Fruit fly (Drosophila melanogaster) whole organism, prepupa: ENCODE measurements around the gene CG17104.

Experiments
- CG11294 ChIP-seq: fragments of 200-800 bp; sonication (Bioruptor generic); IDR thresholded peaks from 2 replicates; pipeline ENCODE4 v1.3.6; 2022; ENCODE audit warnings: missing biosample characterization, missing genetic modification characterization
- CG15336 ChIP-seq: fragments of 200-800 bp; sonication (Bioruptor generic); IDR thresholded peaks from 2 replicates; pipeline ENCODE4 v1.3.6; 2022; ENCODE audit warnings: missing biosample characterization, missing genetic modification characterization
- CG1621 ChIP-seq: fragments of 200-800 bp; sonication (Bioruptor generic); optimal IDR thresholded peaks from 3 replicates; lab custom pipeline; 2018; ENCODE audit warnings: missing biosample characterization, mild to moderate bottlenecking, missing genetic modification characterization
- CG31627 ChIP-seq: fragments of 200-800 bp; sonication (Bioruptor generic); optimal IDR thresholded peaks from 3 replicates; lab custom pipeline; 2016; ENCODE audit warnings: missing biosample characterization, missing genetic modification characterization
- CG32006 ChIP-seq: fragments of 200-800 bp; sonication (Bioruptor generic); optimal IDR thresholded peaks from 3 replicates; lab custom pipeline; 2017; ENCODE audit warnings: missing biosample characterization, mild to moderate bottlenecking, missing genetic modification characterization
- CG3919 ChIP-seq: fragments of 200-800 bp; sonication (Bioruptor generic); optimal IDR thresholded peaks from 3 replicates; lab custom pipeline; 2016; ENCODE audit warnings: missing biosample characterization, missing genetic modification characterization
- CG4318 ChIP-seq: fragments of 200-800 bp; sonication (Bioruptor generic); optimal IDR thresholded peaks from 3 replicates; lab custom pipeline; 2017; ENCODE audit warnings: missing biosample characterization, mild to moderate bottlenecking, missing genetic modification characterization
- CG6163 ChIP-seq: fragments of 200-800 bp; sonication (Bioruptor generic); IDR thresholded peaks from 3 replicates; pipeline ENCODE4 v1.3.6; 2022; ENCODE audit warnings: missing biosample characterization, missing genetic modification characterization
- CG6276 ChIP-seq: fragments of 200-800 bp; sonication (Bioruptor generic); optimal IDR thresholded peaks from 2 replicates; lab custom pipeline; 2017; ENCODE audit warnings: missing biosample characterization, mild to moderate bottlenecking, missing genetic modification characterization
- CG7368 ChIP-seq: fragments of 200-800 bp; sonication (Bioruptor generic); optimal IDR thresholded peaks from 3 replicates; lab custom pipeline; 2016; ENCODE audit warnings: missing biosample characterization, missing genetic modification characterization
- CG8119 ChIP-seq: fragments of 200-800 bp; sonication (Bioruptor generic); IDR thresholded peaks from 3 replicates; pipeline ENCODE4 v1.3.6; 2022; ENCODE audit warnings: missing biosample characterization, missing genetic modification characterization
- CG9139 ChIP-seq: fragments of 200-800 bp; sonication (Bioruptor generic); optimal IDR thresholded peaks from 3 replicates; lab custom pipeline; 2017; ENCODE audit warnings: missing biosample characterization, mild to moderate bottlenecking, missing genetic modification characterization
- Eip78C ChIP-seq: fragments of 200-800 bp; sonication (Bioruptor generic); peaks from one replicate; lab custom pipeline; 2016; ENCODE audit warnings: missing biosample characterization, missing genetic modification characterization
- Ets96B ChIP-seq: fragments of 200-800 bp; optimal IDR thresholded peaks from 2 replicates; lab custom pipeline; 2019; ENCODE audit warnings: missing biosample characterization, mild to moderate bottlenecking, missing genetic modification characterization, moderate library complexity
- Gug ChIP-seq: fragments of 200-800 bp; sonication (Bioruptor generic); IDR thresholded peaks from 2 replicates; pipeline ENCODE4 v1.3.6; 2022; ENCODE audit warnings: missing biosample characterization, missing genetic modification characterization
- Hr38 ChIP-seq: sonication (Bioruptor generic); optimal IDR thresholded peaks from 2 replicates; lab custom pipeline; 2016; ENCODE audit warnings: missing biosample characterization, missing genetic modification characterization
- Hr39 ChIP-seq: fragments of 200-800 bp; sonication (Bioruptor generic); optimal IDR thresholded peaks from 2 replicates; lab custom pipeline; 2016; ENCODE audit warnings: missing biosample characterization, missing genetic modification characterization
- Hr4 ChIP-seq: fragments of 200-800 bp; sonication (Bioruptor generic); optimal IDR thresholded peaks from 3 replicates; lab custom pipeline; 2016; ENCODE audit warnings: missing biosample characterization, missing genetic modification characterization
- Met ChIP-seq: fragments of 200-800 bp; sonication (Bioruptor generic); optimal IDR thresholded peaks from 3 replicates; lab custom pipeline; 2016; ENCODE audit warnings: missing biosample characterization, missing genetic modification characterization
- OdsH ChIP-seq: fragments of 200-800 bp; sonication (Bioruptor generic); optimal IDR thresholded peaks from 3 replicates; lab custom pipeline; 2016; ENCODE audit warnings: missing biosample characterization, missing genetic modification characterization
- Sox14 ChIP-seq: fragments of 200-800 bp; sonication (Bioruptor generic); optimal IDR thresholded peaks from 3 replicates; lab custom pipeline; 2016; ENCODE audit warnings: missing biosample characterization, missing genetic modification characterization
- acj6 ChIP-seq: fragments of 200-800 bp; sonication (Bioruptor generic); optimal IDR thresholded peaks from 3 replicates; lab custom pipeline; 2016; ENCODE audit warnings: missing biosample characterization, missing genetic modification characterization
- cyc ChIP-seq: fragments of 200-800 bp; sonication (Bioruptor generic); optimal IDR thresholded peaks from 3 replicates; lab custom pipeline; 2016; ENCODE audit warnings: missing biosample characterization, missing genetic modification characterization
- dac ChIP-seq: fragments of 200-800 bp; sonication (Bioruptor generic); optimal IDR thresholded peaks from 2 replicates; lab custom pipeline; 2017; ENCODE audit warnings: missing biosample characterization, mild to moderate bottlenecking, missing genetic modification characterization
- dsx ChIP-seq: fragments of 200-800 bp; optimal IDR thresholded peaks from 3 replicates; lab custom pipeline; 2019; ENCODE audit warnings: missing biosample characterization, mild to moderate bottlenecking, missing genetic modification characterization, moderate library complexity; ENCODE audit not compliant: poor library complexity, severe bottlenecking
- eg ChIP-seq: fragments of 200-800 bp; sonication (Bioruptor generic); IDR thresholded peaks from 3 replicates; pipeline ENCODE4 v1.3.6; 2022; ENCODE audit warnings: missing biosample characterization, missing genetic modification characterization
- fkh ChIP-seq: fragments of 200-800 bp; sonication (Bioruptor generic); optimal IDR thresholded peaks from 3 replicates; lab custom pipeline; 2017; ENCODE audit warnings: missing biosample characterization, mild to moderate bottlenecking, missing genetic modification characterization, moderate library complexity
- lz ChIP-seq: fragments of 200-800 bp; sonication (Bioruptor generic); optimal IDR thresholded peaks from 3 replicates; lab custom pipeline; 2016; ENCODE audit warnings: missing biosample characterization, missing genetic modification characterization
- net ChIP-seq: fragments of 200-800 bp; sonication (Bioruptor generic); optimal IDR thresholded peaks from 3 replicates; lab custom pipeline; 2016; ENCODE audit warnings: missing biosample characterization, missing genetic modification characterization
- pdm3 ChIP-seq: fragments of 200-800 bp; sonication (Bioruptor generic); optimal IDR thresholded peaks from 3 replicates; lab custom pipeline; 2016; ENCODE audit warnings: missing biosample characterization, missing genetic modification characterization
- salr ChIP-seq, 2 experiments: fragments of 200-800 bp; sonication (Bioruptor generic); optimal IDR thresholded peaks; 3 replicates each; lab custom pipeline; 2016 to 2018; ENCODE audit warnings: missing biosample characterization in 2 of 2, missing genetic modification characterization in 2 of 2, mild to moderate bottlenecking in 1 of 2
- svp ChIP-seq: fragments of 200-800 bp; sonication (Bioruptor generic); peaks from one replicate; lab custom pipeline; 2016; ENCODE audit warnings: missing biosample characterization, missing genetic modification characterization
- topi ChIP-seq: fragments of 200-800 bp; sonication (Bioruptor generic); optimal IDR thresholded peaks from 3 replicates; lab custom pipeline; 2016; ENCODE audit warnings: missing biosample characterization, missing genetic modification characterization
- vri ChIP-seq: fragments of 200-800 bp; sonication (Bioruptor generic); optimal IDR thresholded peaks from 3 replicates; lab custom pipeline; 2016; ENCODE audit warnings: missing biosample characterization, mild to moderate bottlenecking, missing genetic modification characterization

CG17104 gene

dm6 chr2L:10697992-10698391 is 21.0 kb downstream of the CG17104 start, which contains the start of gene CG7300:
Gene CG7300, minus strand, starts transcription at chr2L:10698043.
- TF ChIP-seq eg (0 out of 3 replicates have a peak, but pooled peaks have one; percentile 13), Eip78C (peak; percentile 81), vri (GFP tag; lab: Kevin White, UChicago) (no peak), CG32006 (peak; percentile 27), svp (GFP tag; lab: Kevin White, UChicago) (peak; percentile 18)

DNA sequence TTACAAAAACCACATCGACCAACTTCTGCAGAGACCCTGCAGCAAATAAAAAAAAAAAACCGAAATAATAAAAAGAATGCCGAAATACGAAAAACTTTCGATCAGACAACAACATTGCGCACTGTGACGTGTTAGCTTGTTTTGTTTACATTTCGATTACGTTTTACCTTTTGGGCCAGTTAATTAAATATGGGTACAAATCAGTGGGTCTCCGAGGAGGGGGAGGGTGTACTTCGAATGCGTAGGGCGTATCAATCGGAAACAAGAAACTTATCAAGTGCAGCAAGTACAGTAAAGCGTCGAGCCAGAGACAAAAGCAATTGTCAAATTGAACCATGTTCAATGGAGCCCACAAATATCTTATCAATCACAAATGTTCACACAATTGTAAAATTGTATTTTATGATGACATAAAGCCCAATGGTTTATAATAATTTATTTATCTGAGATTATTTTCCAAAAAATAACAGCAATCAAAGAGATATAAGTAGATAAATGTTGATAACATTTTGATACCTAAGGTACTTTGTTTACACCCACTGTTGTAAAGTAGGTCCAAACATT is 24.6 kb downstream of the CG17104 start, which contains the start of gene Lip1:
Gene Lip1, minus strand, starts transcription at position 46 of the 564 bp plus-strand sequence.
- peak; percentile 23 for TF ChIP-seq svp (GFP tag; lab: Kevin White, UChicago)
- peak; percentile 15 for TF ChIP-seq fkh (GFP tag; lab: Kevin White, UChicago)
- TF ChIP-seq pdm3, result no peak

DNA sequence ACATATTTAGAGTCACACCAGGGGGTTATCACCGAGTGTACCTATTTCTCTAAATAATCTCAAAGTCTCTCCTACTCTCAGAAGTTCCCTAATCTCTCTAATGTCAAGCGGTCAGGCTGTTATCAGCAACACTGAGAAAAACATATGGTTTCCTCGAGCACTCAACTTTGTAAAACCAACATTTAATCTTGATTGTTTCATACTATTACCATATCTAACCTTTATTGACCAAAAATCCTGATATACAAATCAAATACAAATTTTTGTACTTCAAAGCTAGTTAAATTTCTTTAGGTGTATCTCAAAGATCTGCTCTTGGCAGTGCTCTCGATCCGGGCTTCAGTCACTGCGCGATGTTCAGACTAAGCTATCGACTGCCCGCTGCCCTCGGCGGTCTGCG is 26.3 kb downstream of the CG17104 start, which contains the start of gene CG6415:
Gene CG6415, plus strand, starts transcription at position 341 of the 400 bp plus-strand sequence.
- TF ChIP-seq CG3919 (GFP tag; lab: Kevin White, UChicago) (peak; percentile 22), Ets96B (tag; lab: Kevin White, UChicago) (no peak), Sox14 (peak; percentile 20), pdm3 (peak; percentile 48), CG32006 (peak; percentile 80), Gug (GFP tag; lab: Robert Waterston, UW) (peak; percentile 78), CG8119 (GFP tag; lab: Robert Waterston, UW) (peak; percentile 63; the same call in 2 of the 3 replicates), CG7368 (GFP tag; lab: Kevin White, UChicago) (no peak), eg (peak; percentile 85), cyc (no peak), svp (GFP tag; lab: Kevin White, UChicago) (peak; percentile 97), dac (GFP tag; lab: Kevin White, UChicago) (peak; percentile 5), fkh (GFP tag; lab: Kevin White, UChicago) (peak; percentile 51), topi (GFP tag; lab: Kevin White, UChicago) (peak; percentile 28), CG1621 (tag; lab: Kevin White, UChicago) (no peak), CG31627 (GFP tag; lab: Kevin White, UChicago) (peak; percentile 32), CG6276 (GFP tag; lab: Kevin White, UChicago) (peak; percentile 63), CG11294 (GFP tag; lab: Robert Waterston, UW) (peak; percentile 64), OdsH (peak; percentile 38), CG6163 (peak; percentile 50; the same call in 2 of the 3 replicates), acj6 (GFP tag; lab: Kevin White, UChicago) (peak; percentile 27), CG15336 (peak; percentile 71), Met (peak; percentile 34), lz (GFP tag; lab: Kevin White, UChicago) (peak; percentile 27), Hr39 (GFP tag; lab: Kevin White, UChicago) (peak; percentile 22), salr (GFP tag; optimal IDR thresholded peaks at IDR 0.05; lab: Kevin White, UChicago) (no peak), vri (GFP tag; lab: Kevin White, UChicago) (peak; percentile 58), dsx (no peak), CG9139 (GFP tag; lab: Kevin White, UChicago) (no peak), Eip78C (peak; percentile 65), net (GFP tag; lab: Kevin White, UChicago) (peak; percentile 45), CG4318 (GFP tag; lab: Kevin White, UChicago) (peak; percentile 48), Hr4 (peak; percentile 71)

- TF ChIP-seq net (GFP tag; lab: Kevin White, UChicago) (no peak), CG6163 (no peak), topi (GFP tag; lab: Kevin White, UChicago) (no peak), CG31627 (GFP tag; lab: Kevin White, UChicago) (no peak), Hr38 (GFP tag; lab: Kevin White, UChicago) (no peak)
Observed at dm6 chr2L:10704425-10704824, 27.4 kb downstream of the CG17104 start.
